Fruit fly (Drosophila melanogaster) whole organism, prepupa: Measurements from ENCODE around the gene org-1.

Experiments used
- CG6163 ChIP-seq: fragments of 200-800 bp; sonication (Bioruptor generic); IDR thresholded peaks from 3 replicates; pipeline ENCODE4 v1.3.6; 2022; ENCODE audit warnings: missing biosample characterization, missing genetic modification characterization
- CG6792 ChIP-seq: fragments of 200-800 bp; sonication (Bioruptor generic); optimal IDR thresholded peaks from 3 replicates; lab custom pipeline; 2016; ENCODE audit warnings: missing biosample characterization, missing genetic modification characterization
- CG8632 ChIP-seq: fragments of 200-800 bp; sonication (Bioruptor generic); optimal IDR thresholded peaks from 3 replicates; lab custom pipeline; 2016; ENCODE audit warnings: missing biosample characterization, missing genetic modification characterization
- Sox102F ChIP-seq: fragments of 200-800 bp; sonication (Bioruptor generic); optimal IDR thresholded peaks from 2 replicates; lab custom pipeline; 2016; ENCODE audit warnings: missing biosample characterization, mild to moderate bottlenecking, missing genetic modification characterization
- acj6 ChIP-seq: fragments of 200-800 bp; sonication (Bioruptor generic); optimal IDR thresholded peaks from 3 replicates; lab custom pipeline; 2016; ENCODE audit warnings: missing biosample characterization, missing genetic modification characterization
- eg ChIP-seq: fragments of 200-800 bp; sonication (Bioruptor generic); IDR thresholded peaks from 3 replicates; pipeline ENCODE4 v1.3.6; 2022; ENCODE audit warnings: missing biosample characterization, missing genetic modification characterization
- fkh ChIP-seq: fragments of 200-800 bp; sonication (Bioruptor generic); optimal IDR thresholded peaks from 3 replicates; lab custom pipeline; 2017; ENCODE audit warnings: missing biosample characterization, mild to moderate bottlenecking, missing genetic modification characterization, moderate library complexity
- lz ChIP-seq: fragments of 200-800 bp; sonication (Bioruptor generic); optimal IDR thresholded peaks from 3 replicates; lab custom pipeline; 2016; ENCODE audit warnings: missing biosample characterization, missing genetic modification characterization
- topi ChIP-seq: fragments of 200-800 bp; sonication (Bioruptor generic); optimal IDR thresholded peaks from 3 replicates; lab custom pipeline; 2016; ENCODE audit warnings: missing biosample characterization, missing genetic modification characterization
- vri ChIP-seq: fragments of 200-800 bp; sonication (Bioruptor generic); optimal IDR thresholded peaks from 3 replicates; lab custom pipeline; 2016; ENCODE audit warnings: missing biosample characterization, mild to moderate bottlenecking, missing genetic modification characterization

The org-1 gene

dm6 chrX:8398177-8399018, 56.5 kb downstream of the org-1 start, which contains the start of gene CG10555 (continued):
- peak; percentile 76 for TF ChIP-seq CG6163 (GFP tag; lab: Robert Waterston, UW)
- peak; percentile 89 for TF ChIP-seq lz (GFP tag; lab: Kevin White, UChicago)
- peak; percentile 86 for TF ChIP-seq topi (GFP tag; lab: Kevin White, UChicago)
- no peak for TF ChIP-seq vri
- peak; percentile 75 for TF ChIP-seq acj6 (GFP tag; lab: Kevin White, UChicago)
- TF ChIP-seq Sox102F (GFP tag; lab: Kevin White, UChicago) = peak; percentile 79
- TF ChIP-seq CG8632 = peak; percentile 45
- TF ChIP-seq eg (GFP tag; lab: Robert Waterston, UW) = peak; percentile 75
- peak; percentile 70 for TF ChIP-seq CG6792 (GFP tag; lab: Kevin White, UChicago)
- TF ChIP-seq fkh (GFP tag; lab: Kevin White, UChicago) = no peak
